Worm (Caenorhabditis elegans): ENCODE results near the gene ttx-1.

ttx-1 gene

ce11 chrV:20064076-20064475 lies at the start of gene ttx-1:
TSS of gene ttx-1 (minus strand) at chrV:20064176.
- TF ChIP-seq him-1 (tag; optimal IDR thresholded peaks at IDR 0.05): no peak
- TF ChIP-seq W03F9.2 (tag; optimal IDR thresholded peaks at IDR 0.05): no peak
- TF ChIP-seq dao-5 (tag; optimal IDR thresholded peaks at IDR 0.05): no peak

ce11 chrV:20105210-20105793 lies 41.3 kb upstream of the ttx-1 start:
- no peak for TF ChIP-seq W03F9.2 (tag; optimal IDR thresholded peaks at IDR 0.05)
- no peak for TF ChIP-seq dao-5 (tag; optimal IDR thresholded peaks at IDR 0.05)
- no peak for TF ChIP-seq him-1 (tag; optimal IDR thresholded peaks at IDR 0.05)

DNA sequence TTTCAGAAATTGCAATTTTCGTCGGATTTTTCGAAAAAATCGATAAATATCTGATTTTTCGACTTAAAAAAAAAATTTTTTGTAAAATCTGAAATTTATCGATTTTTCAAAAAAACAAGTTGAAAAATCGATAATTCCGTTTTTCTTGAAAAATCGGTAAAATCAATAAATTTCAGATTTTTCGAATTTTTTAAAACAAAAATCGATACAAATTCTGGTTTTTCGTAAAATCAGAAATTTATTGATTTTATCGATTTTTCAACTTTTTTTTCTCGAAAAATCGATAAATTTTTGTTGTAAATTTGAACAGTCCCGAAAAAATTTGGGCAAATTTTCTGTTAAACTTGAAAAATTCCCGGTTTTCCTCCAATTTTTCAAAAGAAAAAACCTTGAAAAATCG lies 40.4 kb upstream of the ttx-1 start:
- no peak for TF ChIP-seq him-1 (tag; optimal IDR thresholded peaks at IDR 0.05)
- no peak for TF ChIP-seq W03F9.2 (tag; optimal IDR thresholded peaks at IDR 0.05)
- TF ChIP-seq dao-5 (tag; optimal IDR thresholded peaks at IDR 0.05): no peak

ce11 chrV:20097164-20097563 lies 33.2 kb upstream of the ttx-1 start:
- TF ChIP-seq W03F9.2 (tag; optimal IDR thresholded peaks at IDR 0.05): no peak

ce11 chrV:20094908-20095307 lies 30.9 kb upstream of the ttx-1 start, which contains the start of gene nlp-69:
TSS of gene nlp-69 (minus strand) at chrV:20095008.
- TF ChIP-seq W03F9.2 (tag; optimal IDR thresholded peaks at IDR 0.05): no peak
- no peak for TF ChIP-seq him-1 (tag; optimal IDR thresholded peaks at IDR 0.05)
- TF ChIP-seq dao-5 (tag; optimal IDR thresholded peaks at IDR 0.05): no peak

ce11 chrV:20093940-20094339 lies 30.0 kb upstream of the ttx-1 start:
- TF ChIP-seq dao-5 (tag; optimal IDR thresholded peaks at IDR 0.05) (no peak), W03F9.2 (tag; optimal IDR thresholded peaks at IDR 0.05) (no peak), him-1 (tag; optimal IDR thresholded peaks at IDR 0.05) (no peak)

- no peak for TF ChIP-seq him-1 (tag; optimal IDR thresholded peaks at IDR 0.05)
- no peak for TF ChIP-seq dao-5 (tag; optimal IDR thresholded peaks at IDR 0.05)
- TF ChIP-seq W03F9.2 (tag; optimal IDR thresholded peaks at IDR 0.05): peak; percentile 17
These were observed 26.8 kb upstream of the ttx-1 start, which contains the start of the genes dcs-1 and sec-23 for ce11 chrV:20090698-20091313. TSS of gene dcs-1 (minus strand) at chrV:20090743. TSS of gene sec-23 (plus strand) at chrV:20091263.

ce11 chrV:20087635-20088034 lies 23.7 kb upstream of the ttx-1 start, which contains the start of gene fre-1:
TSS of gene fre-1 (minus strand) at chrV:20087735.
- TF ChIP-seq dao-5 (tag; optimal IDR thresholded peaks at IDR 0.05) (no peak), him-1 (tag; optimal IDR thresholded peaks at IDR 0.05) (no peak), W03F9.2 (tag; optimal IDR thresholded peaks at IDR 0.05) (no peak)

DNA sequence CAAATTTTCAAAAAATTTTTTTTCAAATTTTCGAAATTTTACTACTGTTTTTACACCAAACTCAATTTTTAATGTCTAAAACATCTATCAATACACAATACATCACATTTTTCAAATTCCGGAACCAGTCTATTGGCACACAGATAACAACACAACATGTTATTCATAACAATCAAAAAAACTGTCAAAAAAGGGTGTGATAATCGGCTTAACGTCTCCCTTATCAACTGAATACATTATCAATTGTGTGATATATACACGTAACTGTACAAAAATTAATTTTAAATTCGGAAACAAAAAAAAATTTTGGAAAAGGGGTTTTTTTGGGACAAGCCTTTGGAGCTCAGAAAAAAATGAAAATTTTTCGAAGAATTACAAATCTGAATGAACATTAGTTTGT lies 10.4 kb upstream of the ttx-1 start:
- no peak for TF ChIP-seq dao-5 (tag; optimal IDR thresholded peaks at IDR 0.05)
- no peak for TF ChIP-seq him-1 (tag; optimal IDR thresholded peaks at IDR 0.05)
- no peak for TF ChIP-seq W03F9.2 (tag; optimal IDR thresholded peaks at IDR 0.05)

- no peak for TF ChIP-seq W03F9.2 (tag; optimal IDR thresholded peaks at IDR 0.05)
- TF ChIP-seq dao-5 (tag; optimal IDR thresholded peaks at IDR 0.05): no peak
- no peak for TF ChIP-seq him-1 (tag; optimal IDR thresholded peaks at IDR 0.05)
These were observed 4.4 kb upstream of the ttx-1 start for ce11 chrV:20068389-20068788.

DNA sequence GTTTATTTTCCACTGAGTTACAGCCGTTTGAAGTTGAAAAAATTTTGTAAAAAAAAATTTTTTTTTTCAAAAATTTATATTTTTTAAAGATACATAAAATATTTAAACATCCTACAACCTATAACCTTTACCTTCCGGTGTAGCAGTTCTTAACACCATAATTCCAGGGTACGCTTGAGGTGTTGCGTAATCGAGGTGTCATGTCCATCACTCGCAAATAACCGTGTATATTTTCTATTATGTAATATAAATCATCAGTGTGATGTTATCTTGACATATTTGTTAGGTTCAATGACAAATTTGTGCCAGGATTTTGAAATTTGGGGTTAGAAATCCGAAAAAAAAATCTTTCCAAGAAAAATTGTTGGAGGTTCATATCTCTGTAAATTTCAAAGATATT lies 3.1 kb upstream of the ttx-1 start:
- TF ChIP-seq him-1 (tag; optimal IDR thresholded peaks at IDR 0.05): no peak

DNA sequence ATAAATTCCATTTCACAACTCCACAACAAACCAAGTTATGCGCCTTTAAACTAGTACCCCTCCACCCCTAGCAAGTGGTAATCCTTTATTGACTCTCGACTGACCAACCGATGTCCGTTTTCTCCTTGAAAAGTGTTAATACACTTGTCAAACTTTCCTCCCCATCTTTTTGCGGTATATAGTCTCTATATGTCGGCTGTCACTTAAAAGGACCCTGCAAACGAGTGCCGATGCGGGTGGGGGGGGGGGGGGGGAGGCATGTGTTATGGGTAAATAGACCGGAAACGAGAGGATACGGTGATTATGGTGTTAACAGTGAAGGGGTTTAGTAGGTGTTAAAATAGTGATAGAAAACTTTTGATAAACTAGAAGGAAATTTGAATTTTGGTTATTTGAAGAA lies 1.1 kb upstream of the ttx-1 start:
- no peak for TF ChIP-seq W03F9.2 (tag; optimal IDR thresholded peaks at IDR 0.05)
- TF ChIP-seq dao-5 (tag; optimal IDR thresholded peaks at IDR 0.05): no peak
- no peak for TF ChIP-seq him-1 (tag; optimal IDR thresholded peaks at IDR 0.05)

- no peak for TF ChIP-seq W03F9.2 (tag; optimal IDR thresholded peaks at IDR 0.05)
- TF ChIP-seq him-1 (tag; optimal IDR thresholded peaks at IDR 0.05): no peak
- TF ChIP-seq dao-5 (tag; optimal IDR thresholded peaks at IDR 0.05): no peak
These were observed 2.5 kb downstream of the ttx-1 start for ce11 chrV:20061498-20061897.

DNA sequence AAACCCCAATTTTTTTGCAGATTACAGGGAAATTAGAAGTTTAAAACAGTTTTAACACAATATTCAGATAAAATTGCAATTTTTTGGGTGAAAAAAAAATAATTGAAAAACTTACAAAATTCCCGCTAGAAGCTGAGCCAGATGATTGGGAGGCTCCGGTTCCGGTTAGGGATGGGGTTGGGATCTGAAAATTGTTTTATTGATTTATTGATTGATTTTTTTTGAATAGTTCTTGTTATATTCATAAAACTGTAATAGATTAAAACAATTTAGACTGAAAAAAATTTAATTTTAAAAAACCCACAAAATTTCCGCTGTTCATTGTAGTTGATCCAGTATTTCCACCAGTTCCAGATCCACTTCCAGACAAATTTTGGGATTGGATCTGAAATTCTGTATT lies 4.6 kb downstream of the ttx-1 start:
- TF ChIP-seq dao-5 (tag; optimal IDR thresholded peaks at IDR 0.05): no peak
- TF ChIP-seq W03F9.2 (tag; optimal IDR thresholded peaks at IDR 0.05): no peak
- TF ChIP-seq him-1 (tag; optimal IDR thresholded peaks at IDR 0.05): no peak

ce11 chrV:20049065-20049464 lies 14.9 kb downstream of the ttx-1 start, which contains the start of gene srh-233:
TSS of gene srh-233 (plus strand) at chrV:20049365.
- TF ChIP-seq him-1 (tag; optimal IDR thresholded peaks at IDR 0.05): no peak
- TF ChIP-seq W03F9.2 (tag; optimal IDR thresholded peaks at IDR 0.05): no peak
- TF ChIP-seq dao-5 (tag; optimal IDR thresholded peaks at IDR 0.05): no peak

Measured in whole organism, L4/young adult.